Worm (Caenorhabditis elegans) whole organism, mixed stage, embryonic: ENCODE data around the gene Y41C4A.8.

ENCODE experiments used
- bed-3 ChIP-seq: fragments of 200-800 bp; sonication (Bioruptor generic); optimal IDR thresholded peaks from 3 replicates; lab custom pipeline; 2018; ENCODE audit warnings: mild to moderate bottlenecking, missing genetic modification characterization, moderate library complexity, missing compliant biosample characterization
- elt-3 ChIP-seq: fragments of 150-350 bp; optimal IDR thresholded peaks from 2 replicates; lab custom pipeline; 2014; ENCODE audit warnings: missing biosample characterization, missing genetic modification characterization
- lin-13 ChIP-seq: fragments of 150-350 bp; optimal IDR thresholded peaks from 2 replicates; lab custom pipeline; 2014; ENCODE audit warnings: missing biosample characterization, missing genetic modification characterization
- lin-32 ChIP-seq: fragments of 200-800 bp; sonication (Bioruptor generic); optimal IDR thresholded peaks from 2 replicates; lab custom pipeline; 2018; ENCODE audit warnings: mild to moderate bottlenecking, missing genetic modification characterization, missing compliant biosample characterization
- lsy-2 ChIP-seq: fragments of 150-350 bp; optimal IDR thresholded peaks from 2 replicates; lab custom pipeline; 2014; ENCODE audit warnings: missing biosample characterization, missing genetic modification characterization
- nhr-12 ChIP-seq: fragments of 150-350 bp; optimal IDR thresholded peaks from 2 replicates; lab custom pipeline; 2014; ENCODE audit warnings: missing biosample characterization, missing genetic modification characterization
- nhr-237 ChIP-seq: fragments of 150-350 bp; optimal IDR thresholded peaks from 2 replicates; lab custom pipeline; 2014; ENCODE audit warnings: missing biosample characterization, missing genetic modification characterization
- nhr-28 ChIP-seq: fragments of 150-350 bp; optimal IDR thresholded peaks from 2 replicates; lab custom pipeline; 2014; ENCODE audit warnings: missing biosample characterization, missing genetic modification characterization
- pha-4 ChIP-seq: fragments of 150-350 bp; optimal IDR thresholded peaks from 2 replicates; lab custom pipeline; 2018; ENCODE audit warnings: missing biosample characterization, missing genetic modification reagents, missing genetic modification characterization
- sptf-1 ChIP-seq: sonication (generic microtip); optimal IDR thresholded peaks from 2 replicates; lab custom pipeline; 2017; ENCODE audit warnings: mild to moderate bottlenecking, missing genetic modification characterization, moderate library complexity, missing compliant biosample characterization
- unc-62 ChIP-seq: fragments of 150-350 bp; optimal IDR thresholded peaks from 2 replicates; lab custom pipeline; 2014; ENCODE audit warnings: missing biosample characterization, missing genetic modification reagents, missing genetic modification characterization
- ztf-11 ChIP-seq: fragments of 150-350 bp; optimal IDR thresholded peaks from 2 replicates; lab custom pipeline; 2014; ENCODE audit warnings: missing biosample characterization, missing genetic modification characterization

DNA sequence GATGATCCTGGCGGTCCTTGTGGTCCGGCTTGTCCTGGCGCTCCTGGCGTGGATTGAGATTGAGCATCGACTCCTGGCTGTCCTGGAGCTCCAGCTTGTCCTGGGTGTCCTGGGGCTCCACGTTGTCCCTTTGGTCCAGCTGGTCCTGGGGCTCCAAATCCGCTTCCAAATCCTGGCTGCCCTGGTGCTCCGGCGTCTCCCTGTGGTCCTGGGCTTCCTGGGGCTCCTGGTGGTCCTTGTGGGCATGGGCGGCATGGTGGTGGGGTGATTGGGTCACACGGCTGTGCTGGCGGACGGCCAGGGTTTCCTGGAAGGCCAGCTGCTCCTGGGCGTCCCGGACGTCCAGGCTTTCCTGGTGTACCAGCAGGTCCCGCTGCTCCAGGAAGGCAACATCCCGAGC is 2.7 kb downstream of the Y41C4A.8 start:
- TF ChIP-seq lin-13 (tag; lab: Kevin White, UChicago) (no peak), lsy-2 (tag; lab: Kevin White, UChicago) (no peak), unc-62 (no peak), elt-3 (no peak), ztf-11 (tag; lab: Kevin White, UChicago) (no peak), nhr-28 (tag; lab: Kevin White, UChicago) (no peak), nhr-237 (tag; lab: Kevin White, UChicago) (no peak), nhr-12 (no peak), lin-32 (GFP tag; lab: Kevin White, UChicago) (no peak), bed-3 (GFP tag; lab: Kevin White, UChicago) (no peak), pha-4 (tag; lab: Kevin White, UChicago) (no peak), sptf-1 (tag; lab: Kevin White, UChicago) (no peak)
